Worm (Caenorhabditis elegans) whole organism, mixed stage, embryonic: ENCODE data around the gene C01G5.7.

Source experiments
- M03D4.4 ChIP-seq: sonication (generic microtip); optimal IDR thresholded peaks from 2 replicates; lab custom pipeline; 2017; ENCODE audit warnings: mild to moderate bottlenecking, missing genetic modification characterization, missing compliant biosample characterization
- elt-3 ChIP-seq: fragments of 150-350 bp; optimal IDR thresholded peaks from 2 replicates; lab custom pipeline; 2014; ENCODE audit warnings: missing biosample characterization, missing genetic modification characterization
- lin-13 ChIP-seq: fragments of 150-350 bp; optimal IDR thresholded peaks from 2 replicates; lab custom pipeline; 2014; ENCODE audit warnings: missing biosample characterization, missing genetic modification characterization
- nhr-2 ChIP-seq: fragments of 150-350 bp; optimal IDR thresholded peaks from 2 replicates; lab custom pipeline; 2014; ENCODE audit warnings: missing biosample characterization, missing genetic modification characterization
- nhr-237 ChIP-seq: fragments of 150-350 bp; optimal IDR thresholded peaks from 2 replicates; lab custom pipeline; 2014; ENCODE audit warnings: missing biosample characterization, missing genetic modification characterization
- nhr-28 ChIP-seq: fragments of 150-350 bp; optimal IDR thresholded peaks from 2 replicates; lab custom pipeline; 2014; ENCODE audit warnings: missing biosample characterization, missing genetic modification characterization
- pha-4 ChIP-seq: fragments of 150-350 bp; optimal IDR thresholded peaks from 2 replicates; lab custom pipeline; 2018; ENCODE audit warnings: missing biosample characterization, missing genetic modification reagents, missing genetic modification characterization
- sem-2 ChIP-seq: fragments of 200-800 bp; sonication (Bioruptor generic); optimal IDR thresholded peaks from 2 replicates; lab custom pipeline; 2018; ENCODE audit warnings: mild to moderate bottlenecking, missing genetic modification characterization, missing compliant biosample characterization
- snpc-4 ChIP-seq: fragments of 150-350 bp; optimal IDR thresholded peaks from 2 replicates; lab custom pipeline; 2014; ENCODE audit warnings: missing biosample characterization, missing genetic modification characterization
- unc-39 ChIP-seq: fragments of 150-350 bp; optimal IDR thresholded peaks from 2 replicates; lab custom pipeline; 2014; ENCODE audit warnings: missing biosample characterization, missing genetic modification characterization

ce11 chrIV:6517859-6518258 is at the start of gene C01G5.7:
- TF ChIP-seq sem-2 (no peak), nhr-2 (tag; lab: Kevin White, UChicago) (no peak), unc-39 (tag; lab: Kevin White, UChicago) (no peak), M03D4.4 (tag; lab: Kevin White, UChicago) (no peak), snpc-4 (no peak), nhr-28 (tag; lab: Kevin White, UChicago) (no peak), nhr-237 (no peak), pha-4 (tag; lab: Kevin White, UChicago) (no peak), elt-3 (tag; lab: Kevin White, UChicago) (no peak), lin-13 (tag; lab: Kevin White, UChicago) (no peak)
